Fruit fly (Drosophila melanogaster): ENCODE results near the gene RfC38.

The RfC38 gene

dm6 chr2L:11106562-11106962 lies 23.9 kb downstream of the RfC38 start, which contains the start of gene Reps (continued):
- TF ChIP-seq CG10543 (GFP tag; optimal IDR thresholded peaks at IDR 0.05) (peak; percentile 96), CG18764 (GFP tag; optimal IDR thresholded peaks at IDR 0.05) (peak; percentile 98), NC2β (GFP tag; optimal IDR thresholded peaks at IDR 0.05) (peak; percentile 98), BEAF-32 (GFP tag; optimal IDR thresholded peaks at IDR 0.05) (peak; percentile 75), Sox100B (GFP tag; optimal IDR thresholded peaks at IDR 0.05) (peak; percentile 97), Bgb (GFP tag; IDR thresholded peaks at IDR 0.05; ENCODE audit: partially characterized antibody) (peak; percentile 56), cad (GFP tag; optimal IDR thresholded peaks at IDR 0.05) (no peak), CG4730 (GFP tag; IDR thresholded peaks at IDR 0.05) (peak; percentile 98), Fer3 (tag; optimal IDR thresholded peaks at IDR 0.05) (peak; percentile 99), Hand (GFP tag; optimal IDR thresholded peaks at IDR 0.05) (peak; percentile 88), CG31224 (GFP tag; IDR thresholded peaks at IDR 0.05) (peak; percentile 97), fd96Cb (tag; optimal IDR thresholded peaks at IDR 0.05) (peak; percentile 99), CG30431 (GFP tag; optimal IDR thresholded peaks at IDR 0.05) (peak; percentile 99), dati (GFP tag; IDR thresholded peaks at IDR 0.05) (peak; percentile 97), CG11560 (tag; IDR thresholded peaks at IDR 0.05) (peak; percentile 94), ato (GFP tag; IDR thresholded peaks at IDR 0.05; ENCODE audit: partially characterized antibody) (peak; percentile 20; the same call in 1 of the 2 replicates), Oli (tag; optimal IDR thresholded peaks at IDR 0.05) (peak; percentile 98), Deaf1 (tag; optimal IDR thresholded peaks at IDR 0.05) (no peak), CG7271 (tag; optimal IDR thresholded peaks at IDR 0.05) (peak; percentile 98), odd (GFP tag; optimal IDR thresholded peaks at IDR 0.05) (peak; percentile 93), HLH4C (GFP tag; IDR thresholded peaks at IDR 0.05; ENCODE audit: partially characterized antibody) (peak; percentile 74), CG8290 (GFP tag; optimal IDR thresholded peaks at IDR 0.05) (peak; percentile 99), CG8290 (tag; optimal IDR thresholded peaks at IDR 0.05) (peak; percentile 96), CG14667 (GFP tag; IDR thresholded peaks at IDR 0.05) (peak; percentile 99), pan (optimal IDR thresholded peaks at IDR 0.05) (no peak), pan (GFP tag; optimal IDR thresholded peaks at IDR 0.05 in 1 of 2, IDR thresholded peaks at IDR 0.05 in 1 of 2) (peak in 1 of 2 experiments; percentile 99), MTF-1 (GFP tag; optimal IDR thresholded peaks at IDR 0.05; ENCODE audit: borderline replicate concordance) (peak; percentile 95), Nf-YB (GFP tag; optimal IDR thresholded peaks at IDR 0.05) (peak; percentile 88), CG10366 (GFP tag; IDR thresholded peaks at IDR 0.05) (peak; percentile 99), sc (optimal IDR thresholded peaks at IDR 0.05) (no peak), sc (GFP tag; optimal IDR thresholded peaks at IDR 0.05) (peak; percentile 99), CG16779 (GFP tag; IDR thresholded peaks at IDR 0.05) (peak; percentile 95), CG18011 (GFP tag; optimal IDR thresholded peaks at IDR 0.05) (peak; percentile 90), twi (tag; optimal IDR thresholded peaks at IDR 0.05) (peak; percentile 97), fu2 (GFP tag; optimal IDR thresholded peaks at IDR 0.05) (peak; percentile 97), vfl (GFP tag; optimal IDR thresholded peaks at IDR 0.05) (peak; percentile 97), nau (GFP tag; optimal IDR thresholded peaks at IDR 0.05) (no peak), CG4854 (GFP tag; optimal IDR thresholded peaks at IDR 0.05) (peak; percentile 97), Mes4 (GFP tag; optimal IDR thresholded peaks at IDR 0.05) (peak; percentile 95), NfI (GFP tag; optimal IDR thresholded peaks at IDR 0.05) (peak; percentile 98), amos (GFP tag; IDR thresholded peaks at IDR 0.05; ENCODE audit: partially characterized antibody) (peak; percentile 66), Ada2b (GFP tag; IDR thresholded peaks at IDR 0.05) (peak; percentile 98), hbn (GFP tag; IDR thresholded peaks at IDR 0.05; ENCODE audit: partially characterized antibody) (peak; percentile 56; the same call in 1 of the 2 replicates), Atf6 (GFP tag; IDR thresholded peaks at IDR 0.05) (peak; percentile 98), ranshi (GFP tag; IDR thresholded peaks at IDR 0.05) (peak; percentile 99), Blimp-1 (GFP tag; optimal IDR thresholded peaks at IDR 0.05) (peak; percentile 97), phol (tag; optimal IDR thresholded peaks at IDR 0.05) (peak; percentile 99), CG34422 (GFP tag; IDR thresholded peaks at IDR 0.05) (peak; percentile 100), yki (optimal IDR thresholded peaks at IDR 0.05) (no peak), CG8944 (GFP tag; optimal IDR thresholded peaks at IDR 0.05) (peak; percentile 97), CG16815 (GFP tag; optimal IDR thresholded peaks at IDR 0.05) (peak; percentile 99)
